Fruit fly (Drosophila melanogaster) whole organism, embryonic: ENCODE data around the gene CG13299.

Experiments
- CG12155 ChIP-seq: fragments of 200-800 bp; sonication (Bioruptor generic); optimal IDR thresholded peaks from 3 replicates; lab custom pipeline; 2016; ENCODE audit warnings: missing biosample characterization, missing genetic modification characterization
- lov ChIP-seq, 2 experiments: fragments of 200-800 bp in 1 of 2; fragments of >200 bp in 1 of 2; sonication (Bioruptor generic) in 1 of 2; IDR thresholded peaks in 1 of 2; optimal IDR thresholded peaks in 1 of 2; 2 replicates in 1 of 2; 3 replicates in 1 of 2; pipeline versions ENCODE4 v1.3.6 to Lab custom; 2017 to 2022; ENCODE audit warnings: missing biosample characterization in 1 of 2, missing genetic modification characterization in 1 of 2
- pan ChIP-seq, 4 experiments: fragments of >200 bp in 3 of 4; fragments of 200-800 bp in 1 of 4; sonication (Bioruptor generic) in 1 of 4; optimal IDR thresholded peaks in 3 of 4; IDR thresholded peaks in 1 of 4; 2 replicates each; pipeline versions ENCODE4 v1.3.6 to Lab custom; 2017 to 2022; ENCODE audit warnings: missing biosample characterization in 2 of 4, missing genetic modification characterization in 2 of 4, mixed read lengths in 1 of 4
- z ChIP-seq: fragments of 200-800 bp; sonication (Bioruptor generic); IDR thresholded peaks from 3 replicates; pipeline ENCODE4 v1.3.6; 2022; ENCODE audit warnings: missing biosample characterization, missing genetic modification characterization

DNA sequence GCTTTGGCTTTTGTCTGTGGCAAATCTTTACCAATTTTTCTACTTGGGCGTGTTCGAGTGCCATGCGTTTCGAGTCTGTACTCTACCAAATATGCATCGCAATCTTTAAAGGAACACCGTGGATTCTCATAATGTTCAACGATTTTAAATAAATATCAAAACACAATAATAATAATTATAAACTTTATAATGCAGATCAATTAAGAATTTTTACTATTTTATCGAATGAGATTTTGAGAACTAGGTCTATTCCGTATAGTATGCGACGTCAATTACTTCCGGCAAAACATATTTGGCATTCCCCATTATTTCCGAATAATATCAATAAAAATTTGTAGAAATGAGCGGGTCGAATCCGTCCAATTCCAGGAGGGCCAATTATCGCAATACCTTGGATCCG is 43.3 kb upstream of the CG13299 start, which contains the start of gene CG43168:
- no peak for TF ChIP-seq pan (optimal IDR thresholded peaks at IDR 0.05; lab: Kevin White, UChicago)
- no peak for TF ChIP-seq pan (GFP tag; optimal IDR thresholded peaks at IDR 0.05 in 1 of 2, IDR thresholded peaks at IDR 0.05 in 1 of 2)
- TF ChIP-seq CG12155 (GFP tag; lab: Kevin White, UChicago) = no peak
- TF ChIP-seq lov (optimal IDR thresholded peaks at IDR 0.05; lab: Kevin White, UChicago) = no peak
- TF ChIP-seq lov (GFP tag; IDR thresholded peaks at IDR 0.05; lab: Robert Waterston, UW) = no peak
- no peak for TF ChIP-seq z (GFP tag; lab: Robert Waterston, UW)
